Worm (Caenorhabditis elegans) whole organism, late embryonic: ENCODE measurements around the gene klp-11.
"Not testable (repeated sequence)": the region's sequence is repeated elsewhere in the genome, so short reads cannot be mapped to it uniquely, and the experiment has no call there.

Experiments used
- F13H6.1 ChIP-seq: sonication (generic microtip); optimal IDR thresholded peaks from 2 replicates; lab custom pipeline; 2016; ENCODE audit warnings: missing genetic modification characterization, missing compliant biosample characterization
- K02D7.2 ChIP-seq: sonication (generic microtip); optimal IDR thresholded peaks from 2 replicates; lab custom pipeline; 2017; ENCODE audit warnings: mild to moderate bottlenecking, missing genetic modification characterization, missing compliant biosample characterization
- T23F11.4 ChIP-seq: fragments of 200-800 bp; sonication (Bioruptor generic); optimal IDR thresholded peaks from 2 replicates; lab custom pipeline; 2018; ENCODE audit warnings: mild to moderate bottlenecking, missing genetic modification characterization, missing compliant biosample characterization
- ama-1 ChIP-seq: fragments of 150-350 bp; optimal IDR thresholded peaks from 2 replicates; lab custom pipeline; 2014
- ceh-14 ChIP-seq: sonication (generic microtip); optimal IDR thresholded peaks from 2 replicates; lab custom pipeline; 2016; ENCODE audit warnings: missing genotype, missing genetic modification characterization, missing compliant biosample characterization
- ceh-18 ChIP-seq: sonication (generic microtip); optimal IDR thresholded peaks from 2 replicates; lab custom pipeline; 2016; ENCODE audit warnings: missing genetic modification characterization, missing compliant biosample characterization
- ceh-2 ChIP-seq: sonication (generic microtip); optimal IDR thresholded peaks from 2 replicates; lab custom pipeline; 2016; ENCODE audit warnings: missing genotype, missing genetic modification characterization, missing compliant biosample characterization
- ceh-22 ChIP-seq: sonication (generic microtip); optimal IDR thresholded peaks from 2 replicates; lab custom pipeline; 2017; ENCODE audit warnings: missing biosample characterization, missing genetic modification characterization
- ceh-30 ChIP-seq: fragments of 150-350 bp; optimal IDR thresholded peaks from 2 replicates; lab custom pipeline; 2014; ENCODE audit warnings: missing biosample characterization, missing genetic modification characterization
- ceh-31 ChIP-seq: sonication (generic microtip); optimal IDR thresholded peaks from 2 replicates; lab custom pipeline; 2016; ENCODE audit warnings: missing genetic modification characterization, missing compliant biosample characterization
- ceh-34 ChIP-seq: sonication (generic microtip); optimal IDR thresholded peaks from 2 replicates; lab custom pipeline; 2016; ENCODE audit warnings: mild to moderate bottlenecking, missing genetic modification characterization, missing compliant biosample characterization
- ceh-48 ChIP-seq: sonication (generic microtip); optimal IDR thresholded peaks from 2 replicates; lab custom pipeline; 2016; ENCODE audit warnings: missing genetic modification characterization, inconsistent platforms, missing compliant biosample characterization
- ceh-6 ChIP-seq: fragments of 200-800 bp; sonication (Bioruptor generic); optimal IDR thresholded peaks from 2 replicates; lab custom pipeline; 2018; ENCODE audit warnings: mild to moderate bottlenecking, missing genetic modification characterization, missing compliant biosample characterization
- che-1 ChIP-seq: sonication (generic microtip); optimal IDR thresholded peaks from 2 replicates; lab custom pipeline; 2016; ENCODE audit warnings: mild to moderate bottlenecking, missing genetic modification characterization, missing compliant biosample characterization
- dve-1 ChIP-seq: sonication (generic microtip); optimal IDR thresholded peaks from 2 replicates; lab custom pipeline; 2017; ENCODE audit warnings: antibody characterized with exemption, mild to moderate bottlenecking, missing genetic modification characterization, missing compliant biosample characterization
- elt-2 ChIP-seq: sonication (generic microtip); optimal IDR thresholded peaks from 2 replicates; lab custom pipeline; 2016; ENCODE audit warnings: missing genetic modification reagents, missing genetic modification characterization, missing compliant biosample characterization
- ets-4 ChIP-seq: sonication (generic microtip); optimal IDR thresholded peaks from 2 replicates; lab custom pipeline; 2016; ENCODE audit warnings: missing genetic modification characterization, missing compliant biosample characterization
- eyg-1 ChIP-seq: sonication (generic microtip); optimal IDR thresholded peaks from 2 replicates; lab custom pipeline; 2016; ENCODE audit warnings: missing genotype, missing genetic modification characterization, missing compliant biosample characterization
- fax-1 ChIP-seq: sonication (generic microtip); optimal IDR thresholded peaks from 2 replicates; lab custom pipeline; 2016; ENCODE audit warnings: missing genotype, missing genetic modification characterization, missing compliant biosample characterization
- fkh-6 ChIP-seq: sonication (generic microtip); optimal IDR thresholded peaks from 2 replicates; lab custom pipeline; 2016; ENCODE audit warnings: missing genetic modification characterization, missing compliant biosample characterization
- hlh-30 ChIP-seq: sonication (generic microtip); optimal IDR thresholded peaks from 2 replicates; lab custom pipeline; 2017; ENCODE audit warnings: antibody characterized with exemption, missing genetic modification characterization, missing compliant biosample characterization; ENCODE audit not compliant: insufficient read depth
- hlh-8 ChIP-seq: sonication (generic microtip); optimal IDR thresholded peaks from 2 replicates; lab custom pipeline; 2016; ENCODE audit warnings: missing genotype, missing genetic modification characterization, missing compliant biosample characterization
- lim-6 ChIP-seq: sonication (generic microtip); optimal IDR thresholded peaks from 2 replicates; lab custom pipeline; 2016; ENCODE audit warnings: missing genetic modification characterization, missing compliant biosample characterization
- lin-11 ChIP-seq: fragments of 200-800 bp; sonication (Bioruptor generic); optimal IDR thresholded peaks from 2 replicates; lab custom pipeline; 2018; ENCODE audit warnings: mild to moderate bottlenecking, missing genetic modification characterization, missing compliant biosample characterization
- madf-2 ChIP-seq: sonication (generic microtip); optimal IDR thresholded peaks from 2 replicates; lab custom pipeline; 2017; ENCODE audit warnings: missing genetic modification characterization, missing compliant biosample characterization
- nfya-1 ChIP-seq: sonication (generic microtip); optimal IDR thresholded peaks from 2 replicates; lab custom pipeline; 2017; ENCODE audit warnings: missing genetic modification characterization, mild to moderate bottlenecking, missing compliant biosample characterization, antibody characterized with exemption, moderate library complexity
- nhr-232 ChIP-seq: sonication (generic microtip); optimal IDR thresholded peaks from 2 replicates; lab custom pipeline; 2016; ENCODE audit warnings: missing genetic modification characterization, missing compliant biosample characterization
- odd-2 ChIP-seq: sonication (generic microtip); optimal IDR thresholded peaks from 2 replicates; lab custom pipeline; 2017; ENCODE audit warnings: antibody characterized with exemption, mild to moderate bottlenecking, missing genetic modification characterization, missing compliant biosample characterization
- pag-3 ChIP-seq: sonication (generic microtip); optimal IDR thresholded peaks from 2 replicates; lab custom pipeline; 2016; ENCODE audit warnings: missing compliant biosample characterization, missing genetic modification characterization, borderline replicate concordance
- pat-9 ChIP-seq: fragments of 200-800 bp; sonication (Bioruptor generic); optimal IDR thresholded peaks from 2 replicates; lab custom pipeline; 2018; ENCODE audit warnings: mild to moderate bottlenecking, missing genetic modification characterization, moderate library complexity, missing compliant biosample characterization
- pax-1 ChIP-seq: fragments of 150-350 bp; optimal IDR thresholded peaks from 2 replicates; lab custom pipeline; 2014; ENCODE audit warnings: missing biosample characterization, missing genetic modification characterization
- pqm-1 ChIP-seq: sonication (generic microtip); optimal IDR thresholded peaks from 2 replicates; lab custom pipeline; 2016; ENCODE audit warnings: missing genetic modification characterization, missing compliant biosample characterization
- pros-1 ChIP-seq: fragments of 150-350 bp; optimal IDR thresholded peaks from 2 replicates; lab custom pipeline; 2014; ENCODE audit warnings: missing biosample characterization, missing genetic modification reagents, missing genetic modification characterization
- rnt-1 ChIP-seq: sonication (generic microtip); optimal IDR thresholded peaks from 2 replicates; lab custom pipeline; 2016; ENCODE audit warnings: missing genetic modification characterization, missing compliant biosample characterization
- sdc-2 ChIP-seq: sonication (generic microtip); optimal IDR thresholded peaks from 2 replicates; lab custom pipeline; 2016; ENCODE audit warnings: missing genotype, missing genetic modification characterization, missing compliant biosample characterization
- sox-2 ChIP-seq: fragments of 200-800 bp; sonication (Bioruptor generic); IDR thresholded peaks from 2 replicates; pipeline ENCODE4 v1.3.6; 2022; ENCODE audit warnings: missing genetic modification reagents, missing genetic modification characterization, missing compliant biosample characterization
- sox-4 ChIP-seq: sonication (generic microtip); optimal IDR thresholded peaks from 2 replicates; lab custom pipeline; 2017; ENCODE audit warnings: mild to moderate bottlenecking, missing genetic modification characterization, inconsistent platforms, missing compliant biosample characterization
- syd-9 ChIP-seq: sonication (generic microtip); optimal IDR thresholded peaks from 2 replicates; lab custom pipeline; 2016; ENCODE audit warnings: mild to moderate bottlenecking, missing genetic modification characterization, moderate library complexity, missing compliant biosample characterization
- tbx-2 ChIP-seq: sonication (generic microtip); optimal IDR thresholded peaks from 2 replicates; lab custom pipeline; 2016; ENCODE audit warnings: missing genetic modification characterization, missing compliant biosample characterization
- unc-3 ChIP-seq, 2 experiments: fragments of 200-800 bp in 1 of 2; sonication (Bioruptor generic) in 1 of 2; sonication (generic microtip) in 1 of 2; conservative IDR thresholded peaks in 1 of 2; optimal IDR thresholded peaks in 1 of 2; 2 replicates each; pipeline versions ENCODE4 v1.3.6 to Lab custom; 2016 to 2022; ENCODE audit warnings: missing compliant biosample characterization in 2 of 2, missing genetic modification characterization in 2 of 2, missing genetic modification reagents in 1 of 2
- unc-42 ChIP-seq: sonication (generic microtip); optimal IDR thresholded peaks from 2 replicates; lab custom pipeline; 2016; ENCODE audit warnings: missing genotype, missing genetic modification characterization, missing compliant biosample characterization
- unc-55 ChIP-seq: sonication (generic microtip); optimal IDR thresholded peaks from 2 replicates; lab custom pipeline; 2017; ENCODE audit warnings: missing biosample characterization, missing genetic modification reagents, missing genetic modification characterization
- unc-86 ChIP-seq: sonication (generic microtip); optimal IDR thresholded peaks from 2 replicates; lab custom pipeline; 2016; ENCODE audit warnings: missing genetic modification characterization, missing compliant biosample characterization
- ztf-16 ChIP-seq: sonication (generic microtip); optimal IDR thresholded peaks from 2 replicates; lab custom pipeline; 2017; ENCODE audit warnings: missing genetic modification characterization, missing compliant biosample characterization

Gene klp-11

DNA sequence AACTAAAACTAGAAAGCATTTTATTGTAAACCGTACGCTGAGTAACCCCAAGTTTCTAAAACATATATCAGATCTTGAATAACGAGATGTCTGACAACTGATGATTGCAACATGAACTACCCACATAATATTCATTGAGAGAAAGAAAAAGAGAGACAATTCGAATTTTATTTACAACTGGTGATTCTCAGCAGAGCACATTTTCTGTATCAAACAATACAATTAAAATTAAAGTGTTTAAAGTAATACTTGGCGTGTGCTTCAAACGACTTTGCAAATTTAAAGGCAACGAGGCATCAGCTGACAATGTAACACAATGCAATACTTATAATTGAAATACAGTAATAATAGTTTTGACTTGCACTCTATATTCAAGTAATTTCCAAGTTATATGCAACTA, 26.2 kb upstream of the klp-11 start, which contains the start of gene C33D9.10:
Gene C33D9.10 (minus strand): TSS at position 101 of the 400 bp plus-strand sequence.
- not testable (repeated sequence) for TF ChIP-seq ceh-31 (tag; lab: Kevin White, UChicago); nhr-232 (tag; lab: Kevin White, UChicago); unc-55 (GFP tag; lab: Kevin White, UChicago)

DNA sequence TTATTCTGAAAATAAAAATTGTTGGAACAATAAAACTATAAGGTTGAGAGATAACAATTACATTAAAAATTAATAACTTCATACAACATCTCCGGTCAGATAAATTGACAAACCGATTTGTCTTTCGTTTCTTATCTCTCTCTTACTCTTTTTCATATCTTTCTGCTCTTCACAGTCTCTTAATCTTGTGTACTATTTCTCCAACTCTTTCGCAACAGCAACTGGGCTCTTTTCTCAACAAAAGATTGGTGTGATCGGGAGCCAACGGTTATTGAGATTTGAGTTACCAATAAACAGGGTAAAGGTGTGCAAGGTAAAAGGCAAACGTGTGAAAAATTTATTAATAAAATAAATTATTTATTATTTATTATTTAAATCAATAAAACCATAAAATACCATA, 24.8 kb upstream of the klp-11 start, which contains the start of gene C33D9.8:
Gene C33D9.8 (minus strand): TSS at position 99 of the 400 bp plus-strand sequence.
- no peak for TF ChIP-seq odd-2
- TF ChIP-seq K02D7.2 (tag; lab: Kevin White, UChicago), result no peak
- peak; percentile 6 for TF ChIP-seq unc-55 (GFP tag; lab: Kevin White, UChicago)
- no peak for TF ChIP-seq sox-4 (tag; lab: Kevin White, UChicago)

DNA sequence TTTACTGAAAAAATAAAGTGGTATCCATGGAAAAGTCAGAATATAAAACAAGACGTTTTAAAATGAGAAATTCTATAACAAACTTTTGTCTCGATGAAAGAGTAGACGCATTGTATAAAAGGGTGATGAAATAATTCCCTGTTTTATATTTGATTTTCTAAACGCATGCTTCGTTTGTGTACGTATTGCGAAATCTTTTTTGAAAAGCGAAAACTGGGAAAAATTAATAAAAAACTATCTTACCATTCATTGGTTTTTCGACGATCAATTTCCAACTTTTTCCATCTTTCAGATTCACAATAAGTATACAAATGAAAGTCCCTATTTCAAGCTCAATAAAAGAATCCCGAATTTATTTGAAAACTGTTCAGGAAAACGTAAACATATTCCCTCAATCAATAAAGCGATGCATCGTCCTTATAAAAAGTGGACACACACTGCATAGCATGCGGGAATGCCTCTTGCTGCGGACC, 23.0 kb upstream of the klp-11 start, which contains the start of gene C33D9.13:
Gene C33D9.13 (minus strand): TSS at position 423 of the 473 bp plus-strand sequence.
- TF ChIP-seq madf-2 (tag; lab: Kevin White, UChicago) (no peak), ceh-48 (tag; lab: Kevin White, UChicago) (peak; percentile 33)

DNA sequence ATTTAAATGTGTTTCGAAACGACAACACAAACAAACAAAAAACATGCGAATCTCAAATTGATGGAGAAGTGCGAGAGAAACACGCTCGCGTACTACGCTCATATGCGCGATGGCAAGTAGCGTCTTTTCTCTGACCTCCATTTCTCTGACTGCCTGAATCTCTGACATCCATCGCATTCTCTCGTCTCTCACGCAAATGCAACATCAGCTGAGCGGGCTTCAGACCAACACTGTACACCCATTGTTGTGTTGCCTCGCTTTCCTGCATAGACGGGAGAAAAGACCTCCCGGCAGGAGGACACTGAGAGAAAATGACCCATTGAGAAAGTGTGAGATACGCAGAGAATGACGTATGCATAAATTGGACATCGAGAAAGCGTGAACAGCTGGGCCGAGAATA, 20.3 kb upstream of the klp-11 start:
- TF ChIP-seq lim-6 (tag; lab: Kevin White, UChicago), result peak; percentile 12
- TF ChIP-seq ceh-14, result peak; percentile 46
- TF ChIP-seq nfya-1, result peak; percentile 91
- TF ChIP-seq syd-9 (tag; lab: Kevin White, UChicago), result peak; percentile 47
- peak; percentile 75 for TF ChIP-seq ceh-2
- TF ChIP-seq rnt-1 (tag; lab: Kevin White, UChicago), result peak; percentile 79
- TF ChIP-seq tbx-2 (tag; lab: Kevin White, UChicago), result peak; percentile 90
- TF ChIP-seq unc-86 (tag; lab: Kevin White, UChicago), result peak; percentile 17
- peak; percentile 66 for TF ChIP-seq dve-1 (tag; lab: Kevin White, UChicago)
- no peak for TF ChIP-seq ama-1
- no peak for TF ChIP-seq pat-9 (tag; lab: Kevin White, UChicago)
- TF ChIP-seq ceh-30 (tag; lab: Kevin White, UChicago), result peak; percentile 32
- TF ChIP-seq sox-2, result peak; percentile 82
- TF ChIP-seq pax-1, result peak; percentile 31
- TF ChIP-seq pros-1, result peak; percentile 81
- TF ChIP-seq F13H6.1, result peak; percentile 68
- TF ChIP-seq unc-55 (GFP tag; lab: Kevin White, UChicago), result peak; percentile 92
- peak; percentile 94 for TF ChIP-seq ceh-31 (tag; lab: Kevin White, UChicago)
- peak; percentile 81 for TF ChIP-seq ceh-18
- TF ChIP-seq ceh-6 (GFP tag; lab: Kevin White, UChicago), result peak; percentile 35
- TF ChIP-seq ceh-34, result peak; percentile 74
- peak; percentile 19 for TF ChIP-seq ztf-16 (tag; lab: Kevin White, UChicago)
- no peak for TF ChIP-seq fkh-6 (tag; lab: Kevin White, UChicago)
- TF ChIP-seq hlh-30 (tag; lab: Kevin White, UChicago), result peak; percentile 91
- TF ChIP-seq eyg-1 (tag; lab: Kevin White, UChicago), result no peak
- TF ChIP-seq K02D7.2 (tag; lab: Kevin White, UChicago), result no peak
- TF ChIP-seq ets-4 (tag; lab: Kevin White, UChicago), result peak; percentile 38
- no peak for TF ChIP-seq nhr-232 (tag; lab: Kevin White, UChicago)
- peak; percentile 44 for TF ChIP-seq elt-2 (tag; lab: Kevin White, UChicago)
- TF ChIP-seq che-1 (tag; lab: Kevin White, UChicago), result peak; percentile 36
- peak; percentile 59 for TF ChIP-seq unc-42 (tag; lab: Kevin White, UChicago)
- TF ChIP-seq unc-3 (GFP tag; conservative IDR thresholded peaks at IDR 0.05; lab: Robert Waterston, UW), result no peak
- TF ChIP-seq unc-3 (tag; optimal IDR thresholded peaks at IDR 0.05; lab: Kevin White, UChicago), result peak; percentile 41
- peak; percentile 40 for TF ChIP-seq sdc-2 (tag; lab: Kevin White, UChicago)
- TF ChIP-seq T23F11.4 (GFP tag; lab: Kevin White, UChicago), result peak; percentile 2
- TF ChIP-seq hlh-8 (tag; lab: Kevin White, UChicago), result peak; percentile 68
- TF ChIP-seq fax-1 (tag; lab: Kevin White, UChicago), result peak; percentile 27
- TF ChIP-seq madf-2 (tag; lab: Kevin White, UChicago), result peak; percentile 0
- no peak for TF ChIP-seq pqm-1 (tag; lab: Kevin White, UChicago)
- TF ChIP-seq ceh-22 (tag; lab: Kevin White, UChicago), result peak; percentile 73
- no peak for TF ChIP-seq pag-3 (tag; lab: Kevin White, UChicago)
- no peak for TF ChIP-seq sox-4 (tag; lab: Kevin White, UChicago)
- no peak for TF ChIP-seq lin-11 (tag; lab: Kevin White, UChicago)
